Worm (Caenorhabditis elegans): ENCODE results near the gene cyp-34A5.

- TF ChIP-seq flt-1 (GFP tag; IDR thresholded peaks at IDR 0.05) (no peak), ama-1 (optimal IDR thresholded peaks at IDR 0.05) (no peak), hmg-4 (GFP tag; optimal IDR thresholded peaks at IDR 0.05) (no peak), sea-1 (GFP tag; conservative IDR thresholded peaks at IDR 0.05) (no peak), pes-1 (GFP tag; IDR thresholded peaks at IDR 0.05) (no peak), tbx-11 (GFP tag; IDR thresholded peaks at IDR 0.05) (no peak), ceh-13 (GFP tag; optimal IDR thresholded peaks at IDR 0.05) (no peak), ets-7 (tag; optimal IDR thresholded peaks at IDR 0.05) (no peak), scrt-1 (GFP tag; IDR thresholded peaks at IDR 0.05) (no peak)
Measured at ce11 chrV:3985104-3985503, 27.6 kb upstream of the cyp-34A5 start.
